Worm (Caenorhabditis elegans) whole organism, mixed stage, embryonic: ENCODE data around the gene gpx-4.

ENCODE experiments used
- ceh-39 ChIP-seq: fragments of 150-350 bp; optimal IDR thresholded peaks from 2 replicates; lab custom pipeline; 2014; ENCODE audit warnings: missing biosample characterization, missing genetic modification characterization
- nhr-237 ChIP-seq: fragments of 150-350 bp; optimal IDR thresholded peaks from 2 replicates; lab custom pipeline; 2014; ENCODE audit warnings: missing biosample characterization, missing genetic modification characterization
- nhr-28 ChIP-seq: fragments of 150-350 bp; optimal IDR thresholded peaks from 2 replicates; lab custom pipeline; 2014; ENCODE audit warnings: missing biosample characterization, missing genetic modification characterization
- nhr-76 ChIP-seq: sonication (generic microtip); optimal IDR thresholded peaks from 2 replicates; lab custom pipeline; 2017; ENCODE audit warnings: missing biosample characterization, missing genetic modification characterization
- sptf-1 ChIP-seq: sonication (generic microtip); optimal IDR thresholded peaks from 2 replicates; lab custom pipeline; 2017; ENCODE audit warnings: mild to moderate bottlenecking, missing genetic modification characterization, moderate library complexity, missing compliant biosample characterization
- unc-39 ChIP-seq: fragments of 150-350 bp; optimal IDR thresholded peaks from 2 replicates; lab custom pipeline; 2014; ENCODE audit warnings: missing biosample characterization, missing genetic modification characterization
- unc-62 ChIP-seq: fragments of 150-350 bp; optimal IDR thresholded peaks from 2 replicates; lab custom pipeline; 2014; ENCODE audit warnings: missing biosample characterization, missing genetic modification reagents, missing genetic modification characterization
- ztf-11 ChIP-seq: fragments of 150-350 bp; optimal IDR thresholded peaks from 2 replicates; lab custom pipeline; 2014; ENCODE audit warnings: missing biosample characterization, missing genetic modification characterization

- TF ChIP-seq unc-62 (GFP tag; lab: Kevin White, UChicago), result no peak
- TF ChIP-seq ceh-39 (tag; lab: Kevin White, UChicago), result no peak
- TF ChIP-seq ztf-11 (tag; lab: Kevin White, UChicago), result no peak
- TF ChIP-seq unc-39 (tag; lab: Kevin White, UChicago), result no peak
- TF ChIP-seq nhr-76, result no peak
- no peak for TF ChIP-seq nhr-28
- no peak for TF ChIP-seq sptf-1
- peak; percentile 2 for TF ChIP-seq nhr-237 (tag; lab: Kevin White, UChicago)
Observed at ce11 chrIV:2703927-2704401, 29.1 kb upstream of the gpx-4 start, which contains the start of gene Y94H6A.5.
